Fruit fly (Drosophila melanogaster) whole organism, pupa: ENCODE data around the gene CG12715.

Source experiments
- CG13204 ChIP-seq: fragments of 200-800 bp; sonication (Bioruptor generic); optimal IDR thresholded peaks from 2 replicates; lab custom pipeline; 2018; ENCODE audit warnings: missing biosample characterization, mild to moderate bottlenecking, missing genetic modification characterization, moderate library complexity
- CG17806 ChIP-seq: fragments of 200-800 bp; sonication (Bioruptor generic); optimal IDR thresholded peaks from 2 replicates; lab custom pipeline; 2018; ENCODE audit warnings: missing biosample characterization, mild to moderate bottlenecking, missing genetic modification characterization, moderate library complexity
- CG32121 ChIP-seq: fragments of 200-800 bp; sonication (Bioruptor generic); IDR thresholded peaks from 2 replicates; pipeline ENCODE4 v1.3.6; 2022; ENCODE audit warnings: missing biosample characterization, missing genetic modification characterization
- CG34367 ChIP-seq: fragments of 200-800 bp; sonication (Bioruptor generic); optimal IDR thresholded peaks from 2 replicates; lab custom pipeline; 2018; ENCODE audit warnings: missing biosample characterization, mild to moderate bottlenecking, missing genetic modification characterization
- CG4496 ChIP-seq: fragments of 200-800 bp; sonication (Bioruptor generic); IDR thresholded peaks from 3 replicates; pipeline ENCODE4 v1.3.6; 2022; ENCODE audit warnings: missing biosample characterization, missing genetic modification characterization
- CG8301 ChIP-seq: fragments of 200-800 bp; sonication (Bioruptor generic); optimal IDR thresholded peaks from 2 replicates; lab custom pipeline; 2018; ENCODE audit warnings: missing biosample characterization, mild to moderate bottlenecking, missing genetic modification characterization
- CG9948 ChIP-seq: fragments of 200-800 bp; sonication (Bioruptor generic); optimal IDR thresholded peaks from 2 replicates; lab custom pipeline; 2018; ENCODE audit warnings: missing biosample characterization, mild to moderate bottlenecking, missing genetic modification characterization, moderate library complexity
- D1 ChIP-seq: fragments of 200-800 bp; sonication (Bioruptor generic); optimal IDR thresholded peaks from 2 replicates; lab custom pipeline; 2018; ENCODE audit warnings: missing biosample characterization, mild to moderate bottlenecking, missing genetic modification characterization, moderate library complexity
- EcR ChIP-seq: fragments of 200-800 bp; sonication (Bioruptor generic); optimal IDR thresholded peaks from 3 replicates; lab custom pipeline; 2019; ENCODE audit warnings: missing biosample characterization, missing genetic modification characterization, mild to moderate bottlenecking, moderate library complexity, missing genetic modification reagents
- Pif1A ChIP-seq: fragments of 200-800 bp; sonication (Bioruptor generic); optimal IDR thresholded peaks from 3 replicates; lab custom pipeline; 2016; ENCODE audit warnings: missing biosample characterization, missing genetic modification characterization

DNA sequence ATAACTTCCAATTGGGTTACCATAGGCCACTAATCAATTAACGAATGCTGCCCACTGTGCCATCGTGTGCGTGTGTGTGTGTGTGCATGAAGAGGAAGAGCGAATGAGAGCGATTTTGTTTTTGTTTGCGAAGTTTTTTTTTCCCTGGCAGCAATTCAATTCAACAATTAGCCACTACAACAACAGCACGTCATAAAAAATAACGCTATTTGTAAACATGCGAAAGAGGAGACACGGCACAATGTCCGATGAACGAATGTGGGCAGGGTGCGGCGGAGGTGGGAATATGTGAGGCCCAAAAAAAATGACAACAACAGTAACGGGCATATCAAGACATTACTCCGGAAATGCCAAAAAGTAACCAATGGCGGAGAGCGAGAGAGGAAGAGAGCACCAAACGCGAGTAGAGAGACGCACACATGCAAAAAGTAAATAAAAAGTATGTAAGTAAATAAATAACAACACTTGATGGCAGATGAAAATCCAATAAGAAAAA lies 32.3 kb upstream of the CG12715 start:
- TF ChIP-seq CG8301 (tag; lab: Kevin White, UChicago), result peak; percentile 7
- TF ChIP-seq Pif1A (GFP tag; lab: Kevin White, UChicago), result no peak
- TF ChIP-seq CG17806, result no peak
- no peak for TF ChIP-seq D1 (tag; lab: Kevin White, UChicago)
- TF ChIP-seq CG32121 (GFP tag; lab: Robert Waterston, UW), result no peak; the same call in 1 of the 2 replicates
- TF ChIP-seq CG9948 (tag; lab: Kevin White, UChicago), result no peak
- TF ChIP-seq EcR (GFP tag; lab: Kevin White, UChicago), result no peak
- TF ChIP-seq CG4496 (GFP tag; lab: Robert Waterston, UW), result peak; percentile 47; the same call in 1 of the 3 replicates
- no peak for TF ChIP-seq CG34367 (tag; lab: Kevin White, UChicago)
- no peak for TF ChIP-seq CG13204 (GFP tag; lab: Kevin White, UChicago)
